Worm (Caenorhabditis elegans) whole organism, L3 larva: ENCODE measurements around the gene F47B8.3.
A peak's percentile ranks its signal among the peaks of the same experiment; 100 is the strongest.
"Not testable (repeated sequence)": the region's sequence is repeated elsewhere in the genome, so short reads cannot be mapped to it uniquely, and the experiment has no call there.

Source experiments
- R02D3.7 ChIP-seq: fragments of 150-350 bp; optimal IDR thresholded peaks from 2 replicates; lab custom pipeline; 2014; ENCODE audit warnings: missing biosample characterization, missing genetic modification characterization
- aly-2 ChIP-seq: fragments of 150-350 bp; optimal IDR thresholded peaks from 2 replicates; lab custom pipeline; 2014; ENCODE audit warnings: missing biosample characterization, missing genetic modification characterization
- ceh-16 ChIP-seq: sonication (generic microtip); optimal IDR thresholded peaks from 2 replicates; lab custom pipeline; 2017; ENCODE audit warnings: missing biosample characterization, missing genetic modification characterization
- ceh-28 ChIP-seq: fragments of 150-350 bp; optimal IDR thresholded peaks from 2 replicates; lab custom pipeline; 2014; ENCODE audit warnings: missing biosample characterization, missing genetic modification reagents, missing genetic modification characterization
- ceh-82 ChIP-seq: fragments of 150-350 bp; optimal IDR thresholded peaks from 2 replicates; lab custom pipeline; 2014; ENCODE audit warnings: missing biosample characterization, missing genetic modification characterization
- ceh-9 ChIP-seq: sonication (generic microtip); optimal IDR thresholded peaks from 2 replicates; lab custom pipeline; 2018; ENCODE audit warnings: missing biosample characterization, missing genetic modification characterization
- egl-5 ChIP-seq: fragments of 150-350 bp; optimal IDR thresholded peaks from 2 replicates; lab custom pipeline; 2017; ENCODE audit warnings: missing biosample characterization, missing genetic modification reagents, missing genetic modification characterization, inconsistent platforms
- elt-2 ChIP-seq: sonication (generic microtip); optimal IDR thresholded peaks from 2 replicates; lab custom pipeline; 2016; ENCODE audit warnings: missing genetic modification reagents, mild to moderate bottlenecking, missing genetic modification characterization, missing compliant biosample characterization
- elt-3 ChIP-seq, 3 experiments: fragments of 150-350 bp in 1 of 3; sonication (generic microtip) in 2 of 3; optimal IDR thresholded peaks; 2 replicates in 2 of 3; 4 replicates in 1 of 3; lab custom pipeline; 2014 to 2017; ENCODE audit warnings: missing biosample characterization in 3 of 3, missing genetic modification characterization in 3 of 3
- eor-1 ChIP-seq, 2 experiments: fragments of 150-350 bp; optimal IDR thresholded peaks; 2 replicates each; lab custom pipeline; 2014 to 2018; ENCODE audit warnings: missing biosample characterization in 2 of 2, missing genetic modification characterization in 2 of 2
- fkh-10 ChIP-seq: sonication (generic microtip); optimal IDR thresholded peaks from 2 replicates; lab custom pipeline; 2017; ENCODE audit warnings: missing biosample characterization, missing genetic modification reagents, missing genetic modification characterization
- fos-1 ChIP-seq: fragments of 150-350 bp; optimal IDR thresholded peaks from 2 replicates; lab custom pipeline; 2014; ENCODE audit warnings: missing biosample characterization, missing genetic modification characterization
- jun-1 ChIP-seq: fragments of 150-350 bp; optimal IDR thresholded peaks from 2 replicates; lab custom pipeline; 2014; ENCODE audit warnings: missing biosample characterization, missing genetic modification reagents, missing genetic modification characterization
- lin-15B ChIP-seq: fragments of 150-350 bp; optimal IDR thresholded peaks from 2 replicates; lab custom pipeline; 2014; ENCODE audit warnings: missing biosample characterization, missing genetic modification characterization
- lsy-12 ChIP-seq: sonication (generic microtip); optimal IDR thresholded peaks from 2 replicates; lab custom pipeline; 2016; ENCODE audit warnings: mild to moderate bottlenecking, missing genetic modification characterization, missing compliant biosample characterization
- mdl-1 ChIP-seq: fragments of 150-350 bp; optimal IDR thresholded peaks from 2 replicates; lab custom pipeline; 2014; ENCODE audit warnings: missing biosample characterization, missing genetic modification characterization
- mml-1 ChIP-seq: fragments of 150-350 bp; sonication (generic microtip); optimal IDR thresholded peaks from 3 replicates; lab custom pipeline; 2014; ENCODE audit warnings: missing biosample characterization, missing genetic modification characterization
- nhr-11 ChIP-seq: fragments of 150-350 bp; optimal IDR thresholded peaks from 2 replicates; lab custom pipeline; 2014; ENCODE audit warnings: missing biosample characterization, missing genetic modification characterization
- nhr-237 ChIP-seq: fragments of 150-350 bp; optimal IDR thresholded peaks from 2 replicates; lab custom pipeline; 2014; ENCODE audit warnings: missing biosample characterization, missing genetic modification characterization
- nhr-43 ChIP-seq: sonication (generic microtip); optimal IDR thresholded peaks from 2 replicates; lab custom pipeline; 2016; ENCODE audit warnings: mild to moderate bottlenecking, missing genetic modification characterization, missing compliant biosample characterization; ENCODE audit not compliant: poor library complexity, severe bottlenecking
- nhr-67 ChIP-seq: fragments of 150-350 bp; optimal IDR thresholded peaks from 2 replicates; lab custom pipeline; 2014; ENCODE audit warnings: missing biosample characterization, missing genetic modification characterization
- nhr-76 ChIP-seq: fragments of 150-350 bp; sonication (generic microtip); optimal IDR thresholded peaks from 5 replicates; lab custom pipeline; 2014; ENCODE audit warnings: missing biosample characterization, missing genetic modification characterization
- pha-4 ChIP-seq: fragments of 150-350 bp; optimal IDR thresholded peaks from 2 replicates; lab custom pipeline; 2014; ENCODE audit warnings: missing biosample characterization, missing genetic modification reagents, missing genetic modification characterization
- pqm-1 ChIP-seq: fragments of 150-350 bp; optimal IDR thresholded peaks from 2 replicates; lab custom pipeline; 2017; ENCODE audit warnings: missing biosample characterization, missing genetic modification characterization, inconsistent platforms
- sea-2 ChIP-seq: fragments of 150-350 bp; sonication (generic microtip); optimal IDR thresholded peaks from 4 replicates; lab custom pipeline; 2014; ENCODE audit warnings: missing biosample characterization, missing genetic modification reagents, missing genetic modification characterization
- skn-1 ChIP-seq: fragments of 150-350 bp; optimal IDR thresholded peaks from 2 replicates; lab custom pipeline; 2014; ENCODE audit warnings: missing biosample characterization, missing genetic modification characterization
- tbx-2 ChIP-seq: sonication (generic microtip); optimal IDR thresholded peaks from 2 replicates; lab custom pipeline; 2016; ENCODE audit warnings: mild to moderate bottlenecking, missing genetic modification characterization, missing compliant biosample characterization
- unc-39 ChIP-seq: sonication (generic microtip); optimal IDR thresholded peaks from 4 replicates; lab custom pipeline; 2017; ENCODE audit warnings: missing biosample characterization, missing genetic modification characterization
- unc-62 ChIP-seq: fragments of 150-350 bp; sonication (generic microtip); optimal IDR thresholded peaks from 4 replicates; lab custom pipeline; 2014; ENCODE audit warnings: missing biosample characterization, missing genetic modification reagents, missing genetic modification characterization
- zag-1 ChIP-seq: fragments of 150-350 bp; optimal IDR thresholded peaks from 2 replicates; lab custom pipeline; 2014; ENCODE audit warnings: missing biosample characterization, missing genetic modification characterization
- ztf-11 ChIP-seq: fragments of 150-350 bp; optimal IDR thresholded peaks from 2 replicates; lab custom pipeline; 2014; ENCODE audit warnings: missing biosample characterization, missing genetic modification characterization
- ztf-4 ChIP-seq: fragments of 150-350 bp; optimal IDR thresholded peaks from 2 replicates; lab custom pipeline; 2014; ENCODE audit warnings: missing biosample characterization, missing genetic modification characterization

The F47B8.3 gene

DNA sequence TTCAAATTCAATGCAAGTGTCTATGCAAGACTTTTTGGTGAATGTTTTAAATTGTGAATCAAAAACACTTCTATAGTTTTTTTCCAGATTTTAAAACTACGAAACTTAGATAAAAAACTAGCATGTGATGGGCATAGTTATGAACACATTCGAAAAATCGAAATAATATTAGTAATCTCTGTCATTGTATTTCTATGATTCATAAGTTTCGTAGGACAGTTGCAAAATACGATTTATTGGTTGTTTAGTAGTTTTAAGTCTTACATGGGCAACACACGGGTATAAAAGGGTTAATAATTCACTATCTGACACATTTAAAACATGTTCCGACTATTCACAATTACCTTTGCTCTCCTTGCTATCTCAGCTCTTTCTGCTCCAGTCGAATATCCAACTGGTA, 14.6 kb downstream of the F47B8.3 start, which contains the start of gene spig-5:
Gene spig-5 (plus strand): TSS at position 301 of the 400 bp plus-strand sequence.
- TF ChIP-seq ztf-11, nhr-237, unc-39 (tag; lab: Kevin White, UChicago): not testable (repeated sequence)

- not testable (repeated sequence) for TF ChIP-seq ceh-28 (tag; lab: Kevin White, UChicago); nhr-11; unc-39 (tag; lab: Kevin White, UChicago)
These were observed 16.0 kb downstream of the F47B8.3 start, which contains the start of gene spig-4 for ce11 chrV:14306771-14307170. spig-4 (minus strand) TSS chrV:14306871.

DNA sequence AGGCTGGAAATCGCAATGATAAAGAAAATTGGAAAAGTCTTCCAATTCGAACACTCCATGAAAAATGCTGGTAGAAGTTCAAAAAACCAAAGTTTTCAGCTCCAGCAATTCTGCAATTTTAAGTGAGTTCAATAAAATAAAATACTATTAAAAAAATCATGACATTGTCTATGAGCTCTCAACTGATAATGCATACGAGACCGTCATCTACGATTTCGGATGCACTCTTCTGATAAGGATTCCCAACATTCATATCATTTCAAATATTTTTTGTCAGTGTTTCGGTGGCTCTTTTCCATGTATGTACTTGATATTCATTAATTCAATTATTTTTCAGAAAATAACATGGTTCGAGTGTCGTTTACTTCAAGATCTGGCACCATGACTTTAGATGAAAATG, 21.7 kb downstream of the F47B8.3 start, which contains the start of gene F14D7.6:
Gene F14D7.6 (plus strand): TSS at position 338 of the 400 bp plus-strand sequence.
- TF ChIP-seq pha-4 (tag; lab: Kevin White, UChicago) (no peak), ceh-16 (tag; lab: Kevin White, UChicago) (no peak), eor-1 (tag; optimal IDR thresholded peaks at IDR 0.05; lab: Kevin White, UChicago) (no peak), elt-2 (peak; percentile 59), skn-1 (tag; lab: Kevin White, UChicago) (no peak), ceh-9 (tag; lab: Kevin White, UChicago) (no peak), pqm-1 (tag; lab: Kevin White, UChicago) (peak; percentile 33), sea-2 (GFP tag; lab: Kevin White, UChicago) (no peak), R02D3.7 (tag; lab: Kevin White, UChicago) (no peak), egl-5 (tag; lab: Kevin White, UChicago) (no peak), nhr-76 (no peak)

ce11 chrV:14299569-14300064, 23.2 kb downstream of the F47B8.3 start, which contains the start of the genes spig-3 and F14D7.12:
spig-3 (minus strand) TSS chrV:14299669.
F14D7.12 (plus strand) TSS chrV:14300014.
- TF ChIP-seq skn-1 (tag; lab: Kevin White, UChicago): no peak
- TF ChIP-seq nhr-76: no peak
- no peak for TF ChIP-seq ceh-9 (tag; lab: Kevin White, UChicago)
- no peak for TF ChIP-seq lin-15B (tag; lab: Kevin White, UChicago)
- no peak for TF ChIP-seq R02D3.7 (tag; lab: Kevin White, UChicago)
- TF ChIP-seq ceh-16 (tag; lab: Kevin White, UChicago): no peak
- no peak for TF ChIP-seq jun-1 (tag; lab: Kevin White, UChicago)
- no peak for TF ChIP-seq tbx-2 (tag; lab: Kevin White, UChicago)
- no peak for TF ChIP-seq mdl-1 (tag; lab: Kevin White, UChicago)
- no peak for TF ChIP-seq ceh-28 (tag; lab: Kevin White, UChicago)
- TF ChIP-seq fos-1 (tag; lab: Kevin White, UChicago): no peak
- no peak for TF ChIP-seq unc-62 (GFP tag; lab: Kevin White, UChicago)
- no peak for TF ChIP-seq ceh-82 (tag; lab: Kevin White, UChicago)
- TF ChIP-seq fkh-10 (GFP tag; lab: Kevin White, UChicago): no peak
- no peak for TF ChIP-seq aly-2 (tag; lab: Kevin White, UChicago)

- TF ChIP-seq skn-1 (tag; lab: Kevin White, UChicago) (no peak), ztf-4 (no peak), fos-1 (tag; lab: Kevin White, UChicago) (no peak), nhr-67 (tag; lab: Kevin White, UChicago) (no peak), unc-39 (tag; lab: Kevin White, UChicago) (no peak), nhr-76 (no peak), lin-15B (tag; lab: Kevin White, UChicago) (no peak), pha-4 (tag; lab: Kevin White, UChicago) (no peak), mml-1 (tag; lab: Kevin White, UChicago) (no peak), elt-3 (tag; optimal IDR thresholded peaks at IDR 0.05; lab: Kevin White, UChicago) (no peak), zag-1 (no peak), ceh-28 (tag; lab: Kevin White, UChicago) (no peak), tbx-2 (tag; lab: Kevin White, UChicago) (no peak), egl-5 (tag; lab: Kevin White, UChicago) (no peak), lsy-12 (tag; lab: Kevin White, UChicago) (no peak), aly-2 (tag; lab: Kevin White, UChicago) (no peak), sea-2 (GFP tag; lab: Kevin White, UChicago) (no peak), eor-1 (tag; optimal IDR thresholded peaks at IDR 0.05; lab: Kevin White, UChicago) (no peak), nhr-43 (tag; lab: Kevin White, UChicago) (no peak), ceh-9 (tag; lab: Kevin White, UChicago) (no peak)
These were observed 26.3 kb downstream of the F47B8.3 start, which contains the start of gene F14D7.3 for ce11 chrV:14296499-14296898. F14D7.3 (plus strand) TSS chrV:14296799.
